Worm (Caenorhabditis elegans): ENCODE data around the gene ZC239.15.
"Not testable (repeated sequence)": the region's sequence is repeated elsewhere in the genome, so short reads cannot be mapped to it uniquely, and the experiment has no call there.

ZC239.15 gene

DNA sequence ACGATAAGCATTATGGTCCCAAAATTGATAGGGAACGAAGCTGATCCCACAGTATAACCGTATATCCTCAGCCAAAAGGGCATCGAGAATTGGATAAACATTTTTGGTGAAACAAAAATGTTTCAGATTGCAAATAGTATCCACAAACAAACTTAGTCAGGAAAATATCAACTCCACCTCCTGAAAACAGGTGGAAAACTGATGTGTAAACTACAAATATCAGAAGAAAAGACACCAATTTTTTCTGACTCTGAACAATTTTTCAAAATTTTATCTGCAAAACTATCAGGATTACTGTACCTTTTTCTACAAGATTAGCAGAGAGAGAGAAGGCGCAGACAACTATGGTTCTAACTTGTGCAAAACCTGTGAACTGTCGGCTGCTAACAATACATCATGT, 22.0 kb downstream of the ZC239.15 start, which contains the start of gene sri-53:
TSS of gene sri-53 (minus strand) at position 101 of the 400 bp plus-strand sequence.
- TF ChIP-seq php-3 (GFP tag; IDR thresholded peaks at IDR 0.05): no peak
- no peak for TF ChIP-seq lin-15B (tag; optimal IDR thresholded peaks at IDR 0.05)
- no peak for TF ChIP-seq lin-39 (tag; optimal IDR thresholded peaks at IDR 0.05)
- TF ChIP-seq lsy-2 (tag; optimal IDR thresholded peaks at IDR 0.05): no peak
- TF ChIP-seq R02D3.7 (tag; optimal IDR thresholded peaks at IDR 0.05): no peak
- no peak for TF ChIP-seq mdl-1 (tag; optimal IDR thresholded peaks at IDR 0.05)
- no peak for TF ChIP-seq F10B5.3 (tag; optimal IDR thresholded peaks at IDR 0.05)
- no peak for TF ChIP-seq nhr-28 (tag; optimal IDR thresholded peaks at IDR 0.05)
- no peak for TF ChIP-seq pqm-1 (tag; optimal IDR thresholded peaks at IDR 0.05)
- no peak for TF ChIP-seq lin-1 (GFP tag; IDR thresholded peaks at IDR 0.05)
- no peak for TF ChIP-seq unc-39 (tag; optimal IDR thresholded peaks at IDR 0.05)
- no peak for TF ChIP-seq zfp-3 (GFP tag; conservative IDR thresholded peaks at IDR 0.05)

DNA sequence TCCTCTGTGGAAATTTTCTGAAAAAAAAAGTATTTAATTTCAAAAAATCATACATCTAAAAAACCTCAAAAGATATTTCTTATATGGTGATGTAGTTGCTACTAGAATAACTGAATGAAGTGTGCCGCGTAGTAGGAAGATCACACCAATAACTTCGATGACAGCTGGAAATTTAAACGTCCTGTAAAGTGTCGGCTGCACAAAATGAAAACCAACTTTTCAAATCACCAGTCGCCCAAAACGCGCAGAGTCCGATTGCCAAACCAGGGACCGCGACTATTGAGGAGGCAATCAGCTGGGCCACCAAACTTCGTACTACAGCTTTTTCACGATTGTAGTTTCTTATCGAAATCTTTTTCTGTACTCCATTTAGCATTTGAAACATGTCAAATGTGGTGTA, 23.3 kb downstream of the ZC239.15 start, which contains the start of gene sri-48:
TSS of gene sri-48 (minus strand) at position 101 of the 400 bp plus-strand sequence.
- not testable (repeated sequence) for TF ChIP-seq zag-1 (tag; optimal IDR thresholded peaks at IDR 0.05); hlh-30 (tag; optimal IDR thresholded peaks at IDR 0.05; ENCODE audit: insufficient read depth); lin-13 (GFP tag; optimal IDR thresholded peaks at IDR 0.05)

DNA sequence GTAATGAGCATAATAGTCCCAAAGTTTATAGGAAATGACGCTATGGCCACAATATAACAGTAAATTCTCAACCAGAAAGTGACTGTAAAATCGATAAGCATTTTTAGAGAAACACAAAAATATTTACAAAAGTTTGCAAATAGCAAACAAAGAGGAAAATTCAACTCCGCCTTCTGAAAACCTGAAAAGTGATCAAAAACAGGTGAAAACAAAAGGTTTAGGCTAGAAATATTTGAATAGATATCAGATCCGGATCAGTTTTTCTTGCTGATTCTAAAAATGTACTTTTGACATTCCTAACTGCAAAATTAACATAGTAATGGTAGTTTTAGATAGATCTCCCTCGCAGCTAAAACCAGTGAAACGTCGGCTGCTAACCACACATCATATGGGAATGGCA, 25.5 kb downstream of the ZC239.15 start, which contains the start of gene sri-51:
TSS of gene sri-51 (minus strand) at position 101 of the 400 bp plus-strand sequence.
- TF ChIP-seq unc-62 (GFP tag; optimal IDR thresholded peaks at IDR 0.05 in 1 of 2) (peak in 1 of 2 experiments; percentile 84), unc-62 (tag; optimal IDR thresholded peaks at IDR 0.05) (no peak), arid-1 (GFP tag; conservative IDR thresholded peaks at IDR 0.05) (no peak)

DNA sequence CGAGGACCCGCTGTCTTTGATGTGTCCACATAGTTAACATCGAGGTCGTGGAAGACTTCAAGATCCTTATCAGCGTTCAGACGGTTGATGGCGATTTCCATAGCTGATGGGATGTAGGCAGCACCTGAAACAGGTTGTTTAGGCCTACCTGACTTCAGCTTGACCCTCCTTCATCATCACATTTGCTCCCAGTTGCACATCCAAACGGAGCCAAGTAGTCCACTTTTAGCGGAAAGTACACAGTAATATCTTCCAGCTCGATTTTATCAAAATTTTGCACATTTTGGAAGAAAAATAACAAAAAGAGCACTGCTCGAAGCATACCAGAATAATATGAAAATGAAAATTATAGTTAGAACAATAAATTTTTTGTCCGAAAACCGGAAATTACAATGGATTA, 27.6 kb downstream of the ZC239.15 start, which contains the start of gene gcy-15:
TSS of gene gcy-15 (minus strand) at position 101 of the 400 bp plus-strand sequence.
- TF ChIP-seq nhr-41 (GFP tag; IDR thresholded peaks at IDR 0.05) (no peak), mxl-3 (GFP tag; optimal IDR thresholded peaks at IDR 0.05) (no peak), pha-4 (GFP tag; IDR thresholded peaks at IDR 0.05) (no peak), pha-4 (tag; optimal IDR thresholded peaks at IDR 0.05) (no peak)

DNA sequence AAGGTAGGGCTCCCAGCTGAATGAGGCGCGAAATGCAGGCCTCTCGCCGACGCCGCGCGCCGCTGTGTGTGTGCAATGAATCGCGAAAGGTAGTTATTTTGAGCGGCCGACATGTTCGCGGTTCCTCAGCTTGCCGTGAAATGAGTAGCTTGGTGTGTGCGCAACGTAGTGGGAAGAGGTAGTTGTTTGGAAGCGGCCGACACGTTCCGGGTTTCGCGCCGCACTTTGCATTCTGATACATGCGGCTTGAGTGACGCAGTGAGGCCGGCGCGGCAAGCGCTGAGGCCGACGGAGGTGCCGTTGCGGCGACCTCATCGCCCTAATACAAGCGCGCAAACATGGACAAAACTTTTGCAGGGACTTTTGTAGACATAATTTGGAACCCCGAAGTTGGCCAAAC, 28.8 kb downstream of the ZC239.15 start:
- TF ChIP-seq F10B5.3 (tag; optimal IDR thresholded peaks at IDR 0.05) (no peak), set-16 (GFP tag; IDR thresholded peaks at IDR 0.05) (peak; percentile 79)

DNA sequence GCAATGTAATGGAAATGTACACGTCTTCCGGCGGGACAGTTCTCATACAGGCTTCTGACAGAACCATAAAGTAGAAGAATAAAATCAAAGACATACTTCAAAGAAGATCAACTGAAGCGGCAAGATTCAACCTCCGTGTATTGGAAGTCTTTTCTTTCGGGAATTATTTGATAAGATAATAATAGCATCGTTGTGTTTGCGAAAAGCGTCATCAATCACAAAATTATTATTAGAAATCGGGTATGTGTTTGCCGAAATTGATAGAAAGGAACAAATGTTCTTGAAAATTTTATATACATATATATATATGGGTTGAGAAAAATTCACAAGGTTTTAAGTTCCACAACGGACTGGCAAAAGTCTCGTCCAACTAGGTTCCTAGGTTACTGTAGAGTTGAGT, 33.0 kb downstream of the ZC239.15 start, which contains the start of gene Y27F2A.9:
TSS of gene Y27F2A.9 (minus strand) at position 101 of the 400 bp plus-strand sequence.
- not testable (repeated sequence) for TF ChIP-seq gei-8 (GFP tag; optimal IDR thresholded peaks at IDR 0.05); unc-130 (GFP tag; optimal IDR thresholded peaks at IDR 0.05); aly-2 (tag; optimal IDR thresholded peaks at IDR 0.05)

DNA sequence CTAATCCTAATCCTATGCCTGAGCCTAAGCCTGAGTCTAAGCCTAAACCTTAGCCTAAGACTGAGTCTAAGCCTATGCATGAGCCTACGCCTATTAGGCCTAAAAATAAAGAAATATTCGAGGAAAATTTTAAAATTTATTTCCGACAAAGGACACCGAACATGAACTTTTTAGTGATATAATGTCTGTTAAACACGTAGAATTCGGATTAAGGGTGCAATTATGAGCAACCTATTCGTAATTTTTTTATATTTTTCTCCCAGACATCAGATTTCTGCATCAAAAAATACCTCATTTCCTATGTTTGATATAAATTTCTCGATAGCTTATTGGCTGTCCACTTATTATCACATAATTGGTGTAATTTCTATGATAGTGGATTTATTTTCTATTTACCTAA, 35.5 kb downstream of the ZC239.15 start, which contains the start of gene Y27F2A.11:
TSS of gene Y27F2A.11 (plus strand) at position 301 of the 400 bp plus-strand sequence.
- TF ChIP-seq unc-39 (tag; optimal IDR thresholded peaks at IDR 0.05); spr-3 (GFP tag; optimal IDR thresholded peaks at IDR 0.05); ceh-20 (GFP tag; IDR thresholded peaks at IDR 0.05): not testable (repeated sequence)

Measured in whole organism, L4 larva.